Fruit fly (Drosophila melanogaster) whole organism, embryonic: ENCODE measurements around the gene CG4210.

ENCODE experiments used
- CG10979 ChIP-seq: fragments of 200-800 bp; sonication (Bioruptor generic); optimal IDR thresholded peaks from 2 replicates; lab custom pipeline; 2018; ENCODE audit warnings: missing biosample characterization, mild to moderate bottlenecking, missing genetic modification characterization, moderate library complexity
- CG11504 ChIP-seq: fragments of 200-800 bp; sonication (Bioruptor generic); optimal IDR thresholded peaks from 3 replicates; lab custom pipeline; 2019; ENCODE audit warnings: missing biosample characterization, mild to moderate bottlenecking, missing genetic modification characterization, moderate library complexity
- CG12391 ChIP-seq: fragments of 200-800 bp; sonication (Bioruptor generic); optimal IDR thresholded peaks from 3 replicates; lab custom pipeline; 2018; ENCODE audit warnings: missing biosample characterization, mild to moderate bottlenecking, missing genetic modification characterization, moderate library complexity
- CG12942 ChIP-seq: fragments of 200-800 bp; sonication (Bioruptor generic); optimal IDR thresholded peaks from 3 replicates; lab custom pipeline; 2016; ENCODE audit warnings: missing biosample characterization, missing genetic modification characterization
- CG13894 ChIP-seq: fragments of 200-800 bp; sonication (Bioruptor generic); optimal IDR thresholded peaks from 3 replicates; lab custom pipeline; 2018; ENCODE audit warnings: missing biosample characterization, mild to moderate bottlenecking, missing genetic modification characterization, moderate library complexity
- CG15011 ChIP-seq: fragments of 200-800 bp; sonication (Bioruptor generic); optimal IDR thresholded peaks from 3 replicates; lab custom pipeline; 2018; ENCODE audit warnings: missing biosample characterization, mild to moderate bottlenecking, missing genetic modification characterization
- CG17186 ChIP-seq: fragments of 200-800 bp; sonication (Bioruptor generic); optimal IDR thresholded peaks from 3 replicates; lab custom pipeline; 2017; ENCODE audit warnings: missing biosample characterization, missing genetic modification reagents, missing genetic modification characterization
- CG17385 ChIP-seq: fragments of 200-800 bp; sonication (Bioruptor generic); optimal IDR thresholded peaks from 3 replicates; lab custom pipeline; 2018; ENCODE audit warnings: missing biosample characterization, mild to moderate bottlenecking, missing genetic modification characterization
- CG18619 ChIP-seq: fragments of 200-800 bp; sonication (Bioruptor generic); optimal IDR thresholded peaks from 3 replicates; lab custom pipeline; 2017; ENCODE audit warnings: missing biosample characterization, mild to moderate bottlenecking, missing genetic modification characterization
- CG2120 ChIP-seq: fragments of 200-800 bp; sonication (Bioruptor generic); optimal IDR thresholded peaks from 3 replicates; lab custom pipeline; 2016; ENCODE audit warnings: missing biosample characterization, missing genetic modification characterization
- CG3995 ChIP-seq: fragments of 200-800 bp; sonication (Bioruptor generic); optimal IDR thresholded peaks from 3 replicates; lab custom pipeline; 2016; ENCODE audit warnings: missing biosample characterization, missing genetic modification characterization
- CG5245 ChIP-seq: fragments of 200-800 bp; sonication (Bioruptor generic); optimal IDR thresholded peaks from 3 replicates; lab custom pipeline; 2016; ENCODE audit warnings: missing biosample characterization, missing genetic modification characterization
- CG6175 ChIP-seq: fragments of 200-800 bp; sonication (Bioruptor generic); IDR thresholded peaks from 3 replicates; pipeline ENCODE4 v1.3.6; 2022; ENCODE audit warnings: missing biosample characterization, missing genetic modification characterization
- CG6254 ChIP-seq: fragments of 200-800 bp; sonication (Bioruptor generic); optimal IDR thresholded peaks from 3 replicates; lab custom pipeline; 2017; ENCODE audit warnings: mild to moderate bottlenecking, missing biosample characterization, missing genetic modification reagents, missing genetic modification characterization
- CG7357 ChIP-seq: fragments of 200-800 bp; sonication (Bioruptor generic); IDR thresholded peaks from 3 replicates; pipeline ENCODE4 v1.3.6; 2022; ENCODE audit warnings: missing biosample characterization, missing genetic modification characterization
- CG7987 ChIP-seq: fragments of 200-800 bp; sonication (Bioruptor generic); optimal IDR thresholded peaks from 2 replicates; lab custom pipeline; 2018; ENCODE audit warnings: missing biosample characterization, mild to moderate bottlenecking, missing genetic modification characterization, moderate library complexity
- CG9437 ChIP-seq: fragments of 200-800 bp; sonication (Bioruptor generic); optimal IDR thresholded peaks from 2 replicates; lab custom pipeline; 2018; ENCODE audit warnings: missing biosample characterization, mild to moderate bottlenecking, missing genetic modification characterization
- Doc3 ChIP-seq: fragments of 200-800 bp; sonication (Bioruptor generic); IDR thresholded peaks from 3 replicates; pipeline ENCODE4 v1.3.6; 2022; ENCODE audit warnings: missing biosample characterization, missing genetic modification characterization; ENCODE audit not compliant: partially characterized antibody
- E2f2 ChIP-seq: fragments of 200-800 bp; sonication (Bioruptor generic); IDR thresholded peaks from 2 replicates; pipeline ENCODE4 v1.3.6; 2022; ENCODE audit warnings: missing biosample characterization, missing genetic modification characterization
- Hmr ChIP-seq: fragments of 200-800 bp; sonication (Bioruptor generic); optimal IDR thresholded peaks from 3 replicates; lab custom pipeline; 2017; ENCODE audit warnings: mild to moderate bottlenecking, missing biosample characterization, missing genetic modification reagents, missing genetic modification characterization
- Meics ChIP-seq: fragments of 200-800 bp; sonication (Bioruptor generic); optimal IDR thresholded peaks from 2 replicates; lab custom pipeline; 2017; ENCODE audit warnings: missing biosample characterization, mild to moderate bottlenecking, missing genetic modification characterization
- Oaz ChIP-seq: fragments of 200-800 bp; sonication (Bioruptor generic); IDR thresholded peaks from 2 replicates; pipeline ENCODE4 v1.3.6; 2022; ENCODE audit warnings: missing biosample characterization, missing genetic modification characterization
- Optix ChIP-seq: fragments of 200-800 bp; sonication (Bioruptor generic); IDR thresholded peaks from 3 replicates; pipeline ENCODE4 v1.3.6; 2022; ENCODE audit warnings: missing biosample characterization, missing genetic modification characterization
- Six4 ChIP-seq: fragments of 200-800 bp; sonication (Bioruptor generic); optimal IDR thresholded peaks from 2 replicates; lab custom pipeline; 2016; ENCODE audit warnings: missing biosample characterization, missing genetic modification characterization
- Sry-β ChIP-seq: fragments of 200-800 bp; sonication (Bioruptor generic); optimal IDR thresholded peaks from 2 replicates; lab custom pipeline; 2018; ENCODE audit warnings: missing biosample characterization, mild to moderate bottlenecking, missing genetic modification characterization, moderate library complexity
- Sry-δ ChIP-seq: fragments of 200-800 bp; sonication (Bioruptor generic); optimal IDR thresholded peaks from 2 replicates; lab custom pipeline; 2016; ENCODE audit warnings: missing biosample characterization, missing genetic modification characterization
- Taf1 ChIP-seq: fragments of 200-800 bp; sonication (Bioruptor generic); IDR thresholded peaks from 2 replicates; pipeline ENCODE4 v1.3.6; 2022; ENCODE audit warnings: missing biosample characterization, missing genetic modification characterization
- Trl ChIP-seq, 3 experiments: fragments of >200 bp in 2 of 3; fragments of 200-800 bp in 1 of 3; sonication (Bioruptor generic) in 1 of 3; optimal IDR thresholded peaks; 2 replicates in 1 of 3; 3 replicates in 2 of 3; lab custom pipeline; 2016 to 2017; ENCODE audit warnings: missing biosample characterization in 1 of 3, missing genetic modification characterization in 1 of 3
- bsh ChIP-seq, 2 experiments: fragments of 200-800 bp; sonication (Bioruptor generic); optimal IDR thresholded peaks; 2 replicates each; lab custom pipeline; 2017 to 2018; ENCODE audit warnings: mild to moderate bottlenecking in 2 of 2, missing biosample characterization in 2 of 2, missing genetic modification characterization in 2 of 2, moderate library complexity in 1 of 2
- cas ChIP-seq: fragments of 200-800 bp; sonication (Bioruptor generic); IDR thresholded peaks from 2 replicates; pipeline ENCODE4 v1.3.6; 2022; ENCODE audit warnings: missing biosample characterization, missing genetic modification characterization
- da ChIP-seq: fragments of 200-800 bp; sonication (Bioruptor generic); optimal IDR thresholded peaks from 2 replicates; lab custom pipeline; 2016; ENCODE audit warnings: missing biosample characterization, missing genetic modification characterization
- disco-r ChIP-seq: fragments of 200-800 bp; sonication (Bioruptor generic); optimal IDR thresholded peaks from 2 replicates; lab custom pipeline; 2016; ENCODE audit warnings: missing biosample characterization, missing genetic modification characterization
- emc ChIP-seq: fragments of 200-800 bp; sonication (Bioruptor generic); optimal IDR thresholded peaks from 2 replicates; lab custom pipeline; 2016; ENCODE audit warnings: missing biosample characterization, missing genetic modification characterization
- fd3F ChIP-seq: fragments of 200-800 bp; sonication (Bioruptor generic); optimal IDR thresholded peaks from 2 replicates; lab custom pipeline; 2018; ENCODE audit warnings: missing biosample characterization, mild to moderate bottlenecking, missing genetic modification characterization, moderate library complexity
- h ChIP-seq: fragments of >200 bp; optimal IDR thresholded peaks from 2 replicates; lab custom pipeline; 2017
- her ChIP-seq: fragments of 200-800 bp; sonication (Bioruptor generic); optimal IDR thresholded peaks from 2 replicates; lab custom pipeline; 2016; ENCODE audit warnings: missing biosample characterization, missing genetic modification characterization
- lbe ChIP-seq: fragments of 200-800 bp; sonication (Bioruptor generic); optimal IDR thresholded peaks from 2 replicates; lab custom pipeline; 2016; ENCODE audit warnings: missing biosample characterization, mild to moderate bottlenecking, missing genetic modification characterization
- lov ChIP-seq, 2 experiments: fragments of 200-800 bp in 1 of 2; fragments of >200 bp in 1 of 2; sonication (Bioruptor generic) in 1 of 2; IDR thresholded peaks in 1 of 2; optimal IDR thresholded peaks in 1 of 2; 2 replicates in 1 of 2; 3 replicates in 1 of 2; pipeline versions ENCODE4 v1.3.6 to Lab custom; 2017 to 2022; ENCODE audit warnings: missing biosample characterization in 1 of 2, missing genetic modification characterization in 1 of 2
- mam ChIP-seq: fragments of 200-800 bp; sonication (Bioruptor generic); optimal IDR thresholded peaks from 3 replicates; lab custom pipeline; 2016; ENCODE audit warnings: missing biosample characterization, missing genetic modification characterization
- mld ChIP-seq: fragments of 200-800 bp; sonication (Bioruptor generic); IDR thresholded peaks from 3 replicates; pipeline ENCODE4 v1.3.6; 2022; ENCODE audit warnings: missing biosample characterization, missing genetic modification characterization; ENCODE audit not compliant: partially characterized antibody
- peb ChIP-seq: fragments of 200-800 bp; sonication (Bioruptor generic); IDR thresholded peaks from 2 replicates; pipeline ENCODE4 v1.3.6; 2022; ENCODE audit warnings: missing biosample characterization, missing genetic modification characterization
- prd ChIP-seq, 3 experiments: fragments of >200 bp in 2 of 3; fragments of 200-800 bp in 1 of 3; sonication (Bioruptor generic) in 1 of 3; optimal IDR thresholded peaks in 2 of 3; IDR thresholded peaks in 1 of 3; 2 replicates in 2 of 3; 3 replicates in 1 of 3; pipeline versions ENCODE4 v1.3.6 to Lab custom; 2017 to 2022; ENCODE audit warnings: missing biosample characterization in 1 of 3, missing genetic modification characterization in 1 of 3
- run ChIP-seq: fragments of 200-800 bp; sonication (Bioruptor generic); optimal IDR thresholded peaks from 3 replicates; lab custom pipeline; 2018; ENCODE audit warnings: missing biosample characterization, mild to moderate bottlenecking, missing genetic modification characterization
- so ChIP-seq: fragments of 200-800 bp; sonication (Bioruptor generic); IDR thresholded peaks from 3 replicates; pipeline ENCODE4 v1.3.6; 2022; ENCODE audit warnings: missing biosample characterization, missing genetic modification characterization
- sob ChIP-seq: fragments of 200-800 bp; sonication (Bioruptor generic); IDR thresholded peaks from 2 replicates; pipeline ENCODE4 v1.3.6; 2022; ENCODE audit warnings: missing biosample characterization, missing genetic modification characterization
- stwl ChIP-seq: fragments of 200-800 bp; sonication (Bioruptor generic); optimal IDR thresholded peaks from 3 replicates; lab custom pipeline; 2018; ENCODE audit warnings: missing biosample characterization, mild to moderate bottlenecking, missing genetic modification characterization, moderate library complexity
- tio ChIP-seq: fragments of 200-800 bp; sonication (Bioruptor generic); optimal IDR thresholded peaks from 2 replicates; lab custom pipeline; 2017; ENCODE audit warnings: missing biosample characterization, missing genetic modification characterization, inconsistent platforms
- zfh1 ChIP-seq: fragments of 200-800 bp; sonication (Bioruptor generic); IDR thresholded peaks from 3 replicates; pipeline ENCODE4 v1.3.6; 2022; ENCODE audit warnings: missing biosample characterization, missing genetic modification characterization

The CG4210 gene

DNA sequence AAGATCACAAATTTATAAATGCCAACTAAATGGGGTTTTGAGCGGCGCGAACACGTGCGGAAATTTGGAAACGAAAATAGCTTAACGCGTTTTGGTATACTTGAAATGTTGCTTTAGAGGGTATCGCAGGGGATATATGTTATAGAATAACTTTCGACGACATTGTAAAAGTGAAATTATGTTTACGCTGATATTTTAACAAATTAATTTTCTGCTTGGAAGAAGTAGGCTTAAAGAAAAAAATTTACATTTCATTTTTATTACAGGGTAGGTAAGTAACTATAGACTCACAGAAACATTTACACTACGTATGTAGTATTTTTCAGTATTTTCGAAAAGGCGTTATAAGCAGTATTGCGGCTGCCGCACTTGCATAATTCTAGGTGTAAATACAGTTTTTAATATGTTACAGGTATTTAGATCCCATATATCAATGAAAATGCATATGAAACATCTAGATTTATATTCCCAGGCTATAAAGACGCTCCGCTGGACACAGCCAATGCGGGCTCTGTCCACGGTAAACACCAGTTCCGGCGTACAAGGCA lies 15.6 kb downstream of the CG4210 start, which contains the start of the genes Art3 and mRpS10 (continued):
- TF ChIP-seq tio: peak; percentile 100
- peak; percentile 100 for TF ChIP-seq sob (GFP tag; lab: Robert Waterston, UW)
- peak; percentile 100 for TF ChIP-seq Meics (GFP tag; lab: Kevin White, UChicago)
- peak in 1 of 2 experiments; percentile 100 for TF ChIP-seq bsh (GFP tag; optimal IDR thresholded peaks at IDR 0.05; lab: Kevin White, UChicago)
- peak; percentile 91 for TF ChIP-seq Sry-δ (GFP tag; lab: Kevin White, UChicago)
- TF ChIP-seq CG18619 (GFP tag; lab: Kevin White, UChicago): peak; percentile 100
- peak; percentile 100 for TF ChIP-seq run (tag; lab: Kevin White, UChicago)
- TF ChIP-seq cas (GFP tag; lab: Robert Waterston, UW): peak; percentile 99
- TF ChIP-seq CG15011 (GFP tag; lab: Kevin White, UChicago): peak; percentile 100
- peak; percentile 100 for TF ChIP-seq CG12391
- TF ChIP-seq CG11504: peak; percentile 99
- TF ChIP-seq da: peak; percentile 100
- no peak for TF ChIP-seq prd (optimal IDR thresholded peaks at IDR 0.05; lab: Kevin White, UChicago)
- TF ChIP-seq prd (GFP tag; IDR thresholded peaks at IDR 0.05; lab: Robert Waterston, UW): peak; percentile 100
- TF ChIP-seq fd3F (GFP tag; lab: Kevin White, UChicago): peak; percentile 100
- peak; percentile 100 for TF ChIP-seq emc (GFP tag; lab: Kevin White, UChicago)
- peak; percentile 100 for TF ChIP-seq CG12942
- TF ChIP-seq CG10979 (tag; lab: Kevin White, UChicago): peak; percentile 100
- peak; percentile 98 for TF ChIP-seq her
- peak; percentile 100 for TF ChIP-seq peb
- TF ChIP-seq Trl (optimal IDR thresholded peaks at IDR 0.05; lab: Kevin White, UChicago): no peak
- TF ChIP-seq Trl (GFP tag; optimal IDR thresholded peaks at IDR 0.05; lab: Kevin White, UChicago): peak; percentile 100
- TF ChIP-seq h: no peak
- peak; percentile 99 for TF ChIP-seq lbe (GFP tag; lab: Kevin White, UChicago)
- peak; percentile 100 for TF ChIP-seq CG2120
- peak; percentile 91 for TF ChIP-seq CG3995 (GFP tag; lab: Kevin White, UChicago)
- TF ChIP-seq CG5245 (GFP tag; lab: Kevin White, UChicago): peak; percentile 100
- peak; percentile 98 for TF ChIP-seq stwl
- TF ChIP-seq Optix (GFP tag; lab: Robert Waterston, UW): peak; percentile 88; the same call in 2 of the 3 replicates
- peak; percentile 83 for TF ChIP-seq Sry-β (GFP tag; lab: Kevin White, UChicago)
- peak; percentile 100 for TF ChIP-seq CG17385 (GFP tag; lab: Kevin White, UChicago)
- no peak for TF ChIP-seq mld (GFP tag; lab: Robert Waterston, UW)
- TF ChIP-seq Six4: peak; percentile 100
- TF ChIP-seq CG9437 (GFP tag; lab: Kevin White, UChicago): peak; percentile 98
- TF ChIP-seq Oaz: peak; percentile 100
- peak; percentile 100 for TF ChIP-seq disco-r
- peak; percentile 99 for TF ChIP-seq CG7987
- TF ChIP-seq Taf1 (GFP tag; lab: Robert Waterston, UW): peak; percentile 100
- peak; percentile 99 for TF ChIP-seq CG7357 (GFP tag; lab: Robert Waterston, UW)
- TF ChIP-seq so (GFP tag; lab: Robert Waterston, UW): peak; percentile 100
- peak; percentile 96 for TF ChIP-seq E2f2
- TF ChIP-seq CG6175 (GFP tag; lab: Robert Waterston, UW): peak; percentile 100
- TF ChIP-seq Hmr (GFP tag; lab: Kevin White, UChicago): peak; percentile 100
- TF ChIP-seq Doc3 (GFP tag; lab: Robert Waterston, UW): no peak
- peak; percentile 100 for TF ChIP-seq mam (GFP tag; lab: Kevin White, UChicago)
- no peak for TF ChIP-seq lov (optimal IDR thresholded peaks at IDR 0.05; lab: Kevin White, UChicago)
- peak; percentile 100 for TF ChIP-seq lov (GFP tag; IDR thresholded peaks at IDR 0.05; lab: Robert Waterston, UW)
- TF ChIP-seq CG17186 (GFP tag; lab: Kevin White, UChicago): peak; percentile 98
- TF ChIP-seq zfh1 (GFP tag; lab: Robert Waterston, UW): peak; percentile 100
- TF ChIP-seq CG13894 (tag; lab: Kevin White, UChicago): peak; percentile 100
- TF ChIP-seq CG6254 (GFP tag; lab: Kevin White, UChicago): peak; percentile 98
